Fruit fly (Drosophila melanogaster): Measurements from ENCODE around the gene CG31522.

CG31522 gene

DNA sequence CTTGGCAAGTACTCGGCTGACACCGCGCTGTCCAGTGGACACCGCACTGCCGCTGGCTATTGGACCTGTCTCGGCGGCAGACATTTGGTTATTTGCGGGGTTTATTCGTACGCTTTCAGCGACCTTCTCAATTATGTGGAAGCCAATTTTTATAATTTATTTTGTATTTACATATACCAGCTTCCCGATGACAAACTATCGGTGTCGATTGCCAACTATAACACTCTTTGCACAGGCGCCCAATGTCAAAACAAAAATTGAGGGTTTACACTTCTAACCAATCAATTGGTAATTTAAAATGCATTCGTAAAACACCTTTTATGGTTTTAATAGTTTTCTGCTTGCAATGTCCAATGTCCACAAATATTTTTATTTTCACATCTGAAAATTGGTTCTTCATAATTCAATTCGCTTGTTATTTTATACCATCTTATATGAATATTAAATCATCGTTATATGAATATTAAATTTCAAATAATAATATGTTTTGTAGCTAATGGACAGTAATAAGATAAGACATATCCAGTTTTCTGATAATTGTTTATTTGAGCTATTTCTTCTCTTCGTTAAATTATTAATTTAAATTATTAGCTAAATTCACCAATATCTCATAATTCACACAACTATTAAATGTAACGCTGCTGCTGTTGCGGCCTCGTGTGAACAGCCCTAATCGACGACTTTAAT is 62.7 kb downstream of the CG31522 start (continued):
- TF ChIP-seq Rx (GFP tag; IDR thresholded peaks at IDR 0.05) (no peak), tx (GFP tag; optimal IDR thresholded peaks at IDR 0.05) (no peak), Pdp1 (GFP tag; optimal IDR thresholded peaks at IDR 0.05) (no peak), CG12942 (GFP tag; optimal IDR thresholded peaks at IDR 0.05) (no peak), gsb-n (tag; optimal IDR thresholded peaks at IDR 0.05) (no peak), Dfd (GFP tag; optimal IDR thresholded peaks at IDR 0.05) (peak in 1 of 2 experiments; percentile 55), Deaf1 (tag; optimal IDR thresholded peaks at IDR 0.05) (no peak), cas (GFP tag; IDR thresholded peaks at IDR 0.05) (no peak), chinmo (GFP tag; IDR thresholded peaks at IDR 0.05; ENCODE audit: partially characterized antibody) (no peak), ftz-f1 (GFP tag; optimal IDR thresholded peaks at IDR 0.05) (no peak), fd96Cb (tag; optimal IDR thresholded peaks at IDR 0.05) (peak; percentile 10), Mrtf (GFP tag; IDR thresholded peaks at IDR 0.05) (no peak), dati (GFP tag; IDR thresholded peaks at IDR 0.05) (no peak), run (tag; optimal IDR thresholded peaks at IDR 0.05) (no peak), CG16815 (GFP tag; optimal IDR thresholded peaks at IDR 0.05) (peak; percentile 40), sug (tag; optimal IDR thresholded peaks at IDR 0.05) (peak; percentile 36), CoRest (tag; optimal IDR thresholded peaks at IDR 0.05) (peak; percentile 62), pb (GFP tag; optimal IDR thresholded peaks at IDR 0.05) (no peak), sima (GFP tag; optimal IDR thresholded peaks at IDR 0.05) (no peak), wor (GFP tag; IDR thresholded peaks at IDR 0.05) (no peak), MTF-1 (GFP tag; optimal IDR thresholded peaks at IDR 0.05; ENCODE audit: borderline replicate concordance) (no peak), Six4 (GFP tag; optimal IDR thresholded peaks at IDR 0.05) (no peak), CG2129 (GFP tag; IDR thresholded peaks at IDR 0.05; ENCODE audit: partially characterized antibody) (no peak), ranshi (GFP tag; IDR thresholded peaks at IDR 0.05) (0 out of 2 replicates have a peak, but pooled peaks have one; percentile 22), CG3163 (GFP tag; optimal IDR thresholded peaks at IDR 0.05) (no peak), nerfin-1 (tag; optimal IDR thresholded peaks at IDR 0.05) (no peak), pita (GFP tag; optimal IDR thresholded peaks at IDR 0.05) (no peak), CG8765 (GFP tag; IDR thresholded peaks at IDR 0.05) (no peak), zfh1 (GFP tag; IDR thresholded peaks at IDR 0.05) (no peak), Sox100B (GFP tag; optimal IDR thresholded peaks at IDR 0.05) (peak; percentile 29), hbn (GFP tag; IDR thresholded peaks at IDR 0.05; ENCODE audit: partially characterized antibody) (0 out of 2 replicates have a peak, but pooled peaks have one; percentile 46), seq (GFP tag; IDR thresholded peaks at IDR 0.05) (no peak), gsb (GFP tag; IDR thresholded peaks at IDR 0.05) (no peak), ERR (GFP tag; optimal IDR thresholded peaks at IDR 0.05) (no peak), exex (tag; optimal IDR thresholded peaks at IDR 0.05) (no peak), da (GFP tag; optimal IDR thresholded peaks at IDR 0.05) (no peak), CG43689 (GFP tag; IDR thresholded peaks at IDR 0.05) (no peak), CG2202 (tag; optimal IDR thresholded peaks at IDR 0.05) (no peak), wek (GFP tag; optimal IDR thresholded peaks at IDR 0.05) (no peak), CG8281 (tag; optimal IDR thresholded peaks at IDR 0.05) (no peak), HHEX (GFP tag; optimal IDR thresholded peaks at IDR 0.05) (no peak), Fer1 (GFP tag; optimal IDR thresholded peaks at IDR 0.05) (no peak), CG34376 (GFP tag; optimal IDR thresholded peaks at IDR 0.05) (no peak), fru (optimal IDR thresholded peaks at IDR 0.05) (no peak), stwl (tag; optimal IDR thresholded peaks at IDR 0.05) (no peak), zen2 (GFP tag; IDR thresholded peaks at IDR 0.05; ENCODE audit: partially characterized antibody) (no peak), dmrt11E (tag; optimal IDR thresholded peaks at IDR 0.05) (peak; percentile 40), Antp (GFP tag; optimal IDR thresholded peaks at IDR 0.05) (no peak), CG11093 (GFP tag; IDR thresholded peaks at IDR 0.05) (no peak), lola (GFP tag; optimal IDR thresholded peaks at IDR 0.05) (peak in 2 of 3 experiments; percentile 41 to 91)
